Worm (Caenorhabditis elegans): ENCODE data around the gene cutl-24.

The cutl-24 gene

DNA sequence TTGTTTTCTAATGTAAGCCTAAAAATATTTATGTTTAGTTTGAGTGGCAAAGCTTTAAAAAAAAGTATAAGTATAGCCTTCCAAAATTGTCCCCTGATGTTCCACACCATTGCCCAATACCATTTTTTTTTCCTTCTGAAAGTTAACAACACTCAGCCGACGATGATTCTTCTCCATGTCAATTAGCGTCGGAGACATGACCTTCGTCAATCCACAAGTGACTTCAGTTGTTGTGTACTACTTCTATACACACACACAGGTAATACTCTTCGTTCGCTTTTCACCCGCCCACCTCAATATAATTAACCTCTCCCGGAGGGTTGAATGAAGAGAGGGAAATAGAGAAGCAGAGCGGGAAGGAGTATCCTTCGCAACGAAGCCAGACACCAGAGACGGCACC lies at the start of gene cutl-24:
cutl-24 (plus strand) TSS at position 301 of the 400 bp plus-strand sequence.
- TF ChIP-seq ceh-30 (tag; optimal IDR thresholded peaks at IDR 0.05) (no peak), ceh-22 (tag; optimal IDR thresholded peaks at IDR 0.05) (no peak), lin-11 (tag; optimal IDR thresholded peaks at IDR 0.05) (no peak), mec-3 (tag; optimal IDR thresholded peaks at IDR 0.05; ENCODE audit: borderline replicate concordance) (no peak), K09A11.1 (tag; optimal IDR thresholded peaks at IDR 0.05; ENCODE audit: insufficient read depth) (no peak), ceh-2 (tag; optimal IDR thresholded peaks at IDR 0.05) (no peak), ceh-19 (GFP tag; optimal IDR thresholded peaks at IDR 0.05) (no peak), ceh-18 (tag; optimal IDR thresholded peaks at IDR 0.05) (no peak), dmd-4 (tag; optimal IDR thresholded peaks at IDR 0.05; ENCODE audit: borderline replicate concordance) (no peak), pqm-1 (tag; optimal IDR thresholded peaks at IDR 0.05) (no peak), pros-1 (tag; optimal IDR thresholded peaks at IDR 0.05) (no peak), odd-2 (tag; optimal IDR thresholded peaks at IDR 0.05) (no peak), hlh-6 (tag; optimal IDR thresholded peaks at IDR 0.05) (no peak), Y22D7AL.16 (tag; optimal IDR thresholded peaks at IDR 0.05) (no peak), hlh-30 (tag; optimal IDR thresholded peaks at IDR 0.05; ENCODE audit: insufficient read depth) (no peak), hlh-13 (GFP tag; optimal IDR thresholded peaks at IDR 0.05) (no peak)

DNA sequence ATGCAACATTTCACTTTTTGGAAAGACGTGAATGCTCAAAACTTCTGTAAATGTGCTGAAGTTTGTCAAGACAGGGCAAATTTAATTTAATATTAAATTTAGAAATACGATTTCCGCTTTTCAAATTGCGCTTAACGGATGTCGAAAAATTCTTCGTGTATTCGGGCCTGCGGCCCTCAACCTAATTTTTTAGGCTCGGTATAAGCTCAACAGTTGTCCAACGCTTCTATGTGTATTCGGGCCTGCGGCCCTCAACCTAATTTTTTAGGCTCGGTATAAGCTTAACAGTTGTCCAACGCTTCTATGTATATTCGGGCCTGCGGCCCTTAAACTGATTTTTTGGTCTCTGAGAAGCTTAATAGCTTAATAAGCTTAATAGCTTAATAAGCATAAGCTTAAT lies 46.1 kb upstream of the cutl-24 start:
- TF ChIP-seq ceh-48 (tag; optimal IDR thresholded peaks at IDR 0.05) (no peak), ceh-30 (tag; optimal IDR thresholded peaks at IDR 0.05) (no peak), nhr-11 (tag; optimal IDR thresholded peaks at IDR 0.05) (no peak), ceh-34 (tag; optimal IDR thresholded peaks at IDR 0.05) (no peak), madf-2 (tag; optimal IDR thresholded peaks at IDR 0.05) (no peak), nhr-232 (tag; optimal IDR thresholded peaks at IDR 0.05) (no peak), ceh-9 (tag; optimal IDR thresholded peaks at IDR 0.05) (no peak), hlh-6 (tag; optimal IDR thresholded peaks at IDR 0.05) (no peak), K02D7.2 (tag; optimal IDR thresholded peaks at IDR 0.05) (no peak), ceh-45 (GFP tag; IDR thresholded peaks at IDR 0.05) (no peak), fkh-6 (tag; optimal IDR thresholded peaks at IDR 0.05) (no peak), dve-1 (tag; optimal IDR thresholded peaks at IDR 0.05) (no peak), ztf-16 (tag; optimal IDR thresholded peaks at IDR 0.05) (no peak), tbx-7 (tag; optimal IDR thresholded peaks at IDR 0.05) (no peak), pat-9 (tag; optimal IDR thresholded peaks at IDR 0.05) (no peak), ama-1 (optimal IDR thresholded peaks at IDR 0.05) (no peak)

DNA sequence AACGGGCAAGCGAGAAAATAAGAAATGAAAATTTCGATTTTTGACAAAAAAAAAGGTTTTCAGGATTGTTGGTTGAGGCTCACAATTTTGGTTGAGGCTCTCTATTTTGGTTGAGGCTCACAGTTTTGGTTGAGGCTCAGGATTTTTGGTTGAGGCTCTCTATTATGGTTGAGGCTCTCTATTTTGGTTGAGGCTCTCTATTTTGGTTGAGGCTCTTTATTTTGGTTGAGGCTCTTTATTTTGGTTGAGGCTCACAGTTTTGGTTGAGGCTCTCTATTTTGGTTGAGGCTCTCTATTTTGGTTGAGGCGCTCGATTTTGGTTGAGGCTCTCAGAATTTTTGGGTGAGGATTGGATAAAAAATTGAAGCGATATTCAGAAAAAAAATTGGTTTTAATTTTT lies 45.1 kb upstream of the cutl-24 start:
- TF ChIP-seq elt-4 (tag; optimal IDR thresholded peaks at IDR 0.05), result no peak
- TF ChIP-seq nhr-11 (tag; optimal IDR thresholded peaks at IDR 0.05), result no peak
- TF ChIP-seq unc-3 (GFP tag; conservative IDR thresholded peaks at IDR 0.05), result no peak
- TF ChIP-seq unc-3 (tag; optimal IDR thresholded peaks at IDR 0.05), result no peak
- TF ChIP-seq hlh-30 (tag; optimal IDR thresholded peaks at IDR 0.05; ENCODE audit: insufficient read depth), result no peak
- TF ChIP-seq pat-9 (tag; optimal IDR thresholded peaks at IDR 0.05), result no peak
- TF ChIP-seq ceh-19 (GFP tag; optimal IDR thresholded peaks at IDR 0.05), result no peak
- no peak for TF ChIP-seq nfya-1 (tag; optimal IDR thresholded peaks at IDR 0.05)
- no peak for TF ChIP-seq hlh-8 (tag; optimal IDR thresholded peaks at IDR 0.05)
- TF ChIP-seq pha-4 (tag; optimal IDR thresholded peaks at IDR 0.05), result no peak
- no peak for TF ChIP-seq pag-3 (tag; optimal IDR thresholded peaks at IDR 0.05; ENCODE audit: borderline replicate concordance)
- no peak for TF ChIP-seq pax-1 (tag; optimal IDR thresholded peaks at IDR 0.05)
- TF ChIP-seq npax-4 (tag; optimal IDR thresholded peaks at IDR 0.05), result no peak
- no peak for TF ChIP-seq ceh-48 (tag; optimal IDR thresholded peaks at IDR 0.05)
- no peak for TF ChIP-seq ceh-6 (GFP tag; optimal IDR thresholded peaks at IDR 0.05)
